Worm (Caenorhabditis elegans) whole organism, mixed stage, embryonic: ENCODE measurements around the gene ZK1010.2.
A peak's percentile ranks its signal among the peaks of the same experiment; 100 is the strongest.

Experiments used
- M03D4.4 ChIP-seq: sonication (generic microtip); optimal IDR thresholded peaks from 2 replicates; lab custom pipeline; 2017; ENCODE audit warnings: mild to moderate bottlenecking, missing genetic modification characterization, missing compliant biosample characterization
- bed-3 ChIP-seq: fragments of 200-800 bp; sonication (Bioruptor generic); optimal IDR thresholded peaks from 3 replicates; lab custom pipeline; 2018; ENCODE audit warnings: mild to moderate bottlenecking, missing genetic modification characterization, moderate library complexity, missing compliant biosample characterization
- blmp-1 ChIP-seq: fragments of 150-350 bp; optimal IDR thresholded peaks from 2 replicates; lab custom pipeline; 2014; ENCODE audit warnings: missing biosample characterization, missing genetic modification characterization
- ceh-39 ChIP-seq: fragments of 150-350 bp; optimal IDR thresholded peaks from 2 replicates; lab custom pipeline; 2014; ENCODE audit warnings: missing biosample characterization, missing genetic modification characterization
- ceh-43 ChIP-seq: fragments of 200-800 bp; sonication (Bioruptor generic); optimal IDR thresholded peaks from 2 replicates; lab custom pipeline; 2018; ENCODE audit warnings: mild to moderate bottlenecking, missing genetic modification characterization, moderate library complexity, missing compliant biosample characterization
- ces-1 ChIP-seq: fragments of 150-350 bp; optimal IDR thresholded peaks from 2 replicates; lab custom pipeline; 2014; ENCODE audit warnings: missing biosample characterization, missing genetic modification reagents, missing genetic modification characterization
- cnd-1 ChIP-seq: fragments of 200-800 bp; sonication (Bioruptor generic); optimal IDR thresholded peaks from 2 replicates; lab custom pipeline; 2018; ENCODE audit warnings: mild to moderate bottlenecking, missing genetic modification characterization, missing compliant biosample characterization
- drap-1 ChIP-seq: fragments of 200-800 bp; sonication (Bioruptor generic); optimal IDR thresholded peaks from 3 replicates; lab custom pipeline; 2018; ENCODE audit warnings: mild to moderate bottlenecking, missing genetic modification characterization, missing compliant biosample characterization
- elt-1 ChIP-seq: sonication (generic microtip); optimal IDR thresholded peaks from 2 replicates; lab custom pipeline; 2017; ENCODE audit warnings: missing genetic modification characterization, mild to moderate bottlenecking, missing compliant biosample characterization, antibody characterized with exemption, moderate library complexity, borderline replicate concordance; ENCODE audit not compliant: insufficient read depth
- elt-3 ChIP-seq: fragments of 150-350 bp; optimal IDR thresholded peaks from 2 replicates; lab custom pipeline; 2014; ENCODE audit warnings: missing biosample characterization, missing genetic modification characterization
- flh-1 ChIP-seq: fragments of 200-800 bp; sonication (Bioruptor generic); optimal IDR thresholded peaks from 2 replicates; lab custom pipeline; 2018; ENCODE audit warnings: mild to moderate bottlenecking, missing genetic modification characterization, moderate library complexity, missing compliant biosample characterization
- ham-2 ChIP-seq: fragments of 200-800 bp; sonication (Bioruptor generic); optimal IDR thresholded peaks from 2 replicates; lab custom pipeline; 2018; ENCODE audit warnings: mild to moderate bottlenecking, missing genetic modification characterization, missing compliant biosample characterization
- hlh-1 ChIP-seq: fragments of 150-350 bp; optimal IDR thresholded peaks from 2 replicates; lab custom pipeline; 2014; ENCODE audit warnings: missing biosample characterization, missing genetic modification reagents, missing genetic modification characterization
- lin-13 ChIP-seq: fragments of 150-350 bp; optimal IDR thresholded peaks from 2 replicates; lab custom pipeline; 2014; ENCODE audit warnings: missing biosample characterization, missing genetic modification characterization
- lin-32 ChIP-seq: fragments of 200-800 bp; sonication (Bioruptor generic); optimal IDR thresholded peaks from 2 replicates; lab custom pipeline; 2018; ENCODE audit warnings: mild to moderate bottlenecking, missing genetic modification characterization, missing compliant biosample characterization
- lsy-2 ChIP-seq: fragments of 150-350 bp; optimal IDR thresholded peaks from 2 replicates; lab custom pipeline; 2014; ENCODE audit warnings: missing biosample characterization, missing genetic modification characterization
- mep-1 ChIP-seq: fragments of 150-350 bp; optimal IDR thresholded peaks from 2 replicates; lab custom pipeline; 2017; ENCODE audit warnings: missing biosample characterization, missing genetic modification reagents, missing genetic modification characterization, inconsistent platforms
- mls-2 ChIP-seq: sonication (generic microtip); optimal IDR thresholded peaks from 2 replicates; lab custom pipeline; 2016; ENCODE audit warnings: mild to moderate bottlenecking, missing genetic modification characterization, moderate library complexity, missing compliant biosample characterization
- nhr-12 ChIP-seq: fragments of 150-350 bp; optimal IDR thresholded peaks from 2 replicates; lab custom pipeline; 2014; ENCODE audit warnings: missing biosample characterization, missing genetic modification characterization
- nhr-2 ChIP-seq: fragments of 150-350 bp; optimal IDR thresholded peaks from 2 replicates; lab custom pipeline; 2014; ENCODE audit warnings: missing biosample characterization, missing genetic modification characterization
- nhr-237 ChIP-seq: fragments of 150-350 bp; optimal IDR thresholded peaks from 2 replicates; lab custom pipeline; 2014; ENCODE audit warnings: missing biosample characterization, missing genetic modification characterization
- nhr-28 ChIP-seq: fragments of 150-350 bp; optimal IDR thresholded peaks from 2 replicates; lab custom pipeline; 2014; ENCODE audit warnings: missing biosample characterization, missing genetic modification characterization
- nhr-76 ChIP-seq: sonication (generic microtip); optimal IDR thresholded peaks from 2 replicates; lab custom pipeline; 2017; ENCODE audit warnings: missing biosample characterization, missing genetic modification characterization
- pha-4 ChIP-seq: fragments of 150-350 bp; optimal IDR thresholded peaks from 2 replicates; lab custom pipeline; 2018; ENCODE audit warnings: missing biosample characterization, missing genetic modification reagents, missing genetic modification characterization
- sem-2 ChIP-seq: fragments of 200-800 bp; sonication (Bioruptor generic); optimal IDR thresholded peaks from 2 replicates; lab custom pipeline; 2018; ENCODE audit warnings: mild to moderate bottlenecking, missing genetic modification characterization, missing compliant biosample characterization
- snpc-4 ChIP-seq: fragments of 150-350 bp; optimal IDR thresholded peaks from 2 replicates; lab custom pipeline; 2014; ENCODE audit warnings: missing biosample characterization, missing genetic modification characterization
- sptf-1 ChIP-seq: sonication (generic microtip); optimal IDR thresholded peaks from 2 replicates; lab custom pipeline; 2017; ENCODE audit warnings: mild to moderate bottlenecking, missing genetic modification characterization, moderate library complexity, missing compliant biosample characterization
- tbx-8 ChIP-seq: fragments of 200-800 bp; sonication (Bioruptor generic); optimal IDR thresholded peaks from 2 replicates; lab custom pipeline; 2018; ENCODE audit warnings: mild to moderate bottlenecking, missing genetic modification characterization, moderate library complexity, missing compliant biosample characterization
- unc-39 ChIP-seq: fragments of 150-350 bp; optimal IDR thresholded peaks from 2 replicates; lab custom pipeline; 2014; ENCODE audit warnings: missing biosample characterization, missing genetic modification characterization
- unc-62 ChIP-seq: fragments of 150-350 bp; optimal IDR thresholded peaks from 2 replicates; lab custom pipeline; 2014; ENCODE audit warnings: missing biosample characterization, missing genetic modification reagents, missing genetic modification characterization
- zip-8 ChIP-seq: fragments of 150-350 bp; optimal IDR thresholded peaks from 2 replicates; lab custom pipeline; 2014; ENCODE audit warnings: missing biosample characterization, missing genetic modification characterization

Gene ZK1010.2

DNA sequence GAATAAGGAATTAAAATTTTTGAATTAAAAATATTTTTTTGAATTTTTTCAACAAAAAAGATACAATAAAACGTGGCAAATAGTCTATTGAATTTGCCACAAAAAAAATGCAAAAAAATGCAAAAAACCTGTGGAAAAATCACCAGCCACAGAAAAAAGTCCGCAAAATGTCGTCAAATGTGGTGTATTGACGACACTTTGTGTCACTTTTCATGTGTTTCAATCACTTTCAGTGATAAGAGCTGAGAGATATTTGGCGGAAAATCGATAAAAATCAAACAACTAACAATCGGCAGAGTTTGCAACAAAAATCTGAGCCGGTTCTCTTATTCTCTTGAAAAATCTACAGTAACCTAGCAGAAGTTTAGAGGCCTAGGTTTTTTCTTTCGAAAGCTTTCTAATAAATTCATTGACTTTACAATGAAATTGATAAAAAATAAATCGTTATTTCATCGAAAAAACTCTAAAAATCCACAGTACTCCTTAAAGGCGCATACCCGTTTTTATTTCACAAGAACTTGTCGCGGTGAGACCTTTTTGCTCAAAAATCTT lies 5.8 kb downstream of the ZK1010.2 start:
- TF ChIP-seq elt-1 (tag; lab: Kevin White, UChicago) (no peak), ces-1 (no peak), lsy-2 (tag; lab: Kevin White, UChicago) (peak; percentile 40), blmp-1 (tag; lab: Kevin White, UChicago) (no peak), hlh-1 (tag; lab: Kevin White, UChicago) (peak; percentile 17), mls-2 (tag; lab: Kevin White, UChicago) (no peak), unc-62 (peak; percentile 84), elt-3 (tag; lab: Kevin White, UChicago) (no peak)

DNA sequence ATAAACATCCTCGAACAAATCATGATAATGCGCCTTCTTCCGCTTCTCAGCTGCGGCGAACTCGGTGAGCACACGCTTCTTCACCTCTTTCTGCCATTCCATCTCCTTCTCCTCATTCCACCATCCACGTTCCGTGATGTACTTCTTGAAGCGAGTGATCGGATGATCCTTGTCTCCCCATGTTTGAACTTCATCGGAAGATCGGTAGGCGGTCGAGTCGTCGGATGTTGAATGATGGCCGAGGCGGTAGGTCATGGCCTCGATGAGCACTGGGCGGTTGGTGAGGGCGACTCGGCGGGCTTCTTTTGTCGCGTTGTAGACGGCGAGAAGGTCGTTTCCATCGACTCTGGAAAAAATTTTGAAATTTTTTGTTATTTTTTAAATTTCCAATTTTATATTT lies 9.3 kb downstream of the ZK1010.2 start:
- no peak for TF ChIP-seq M03D4.4
- TF ChIP-seq flh-1 (GFP tag; lab: Kevin White, UChicago) = no peak
- no peak for TF ChIP-seq ham-2 (GFP tag; lab: Kevin White, UChicago)
- TF ChIP-seq snpc-4 (tag; lab: Kevin White, UChicago) = no peak
- no peak for TF ChIP-seq mls-2 (tag; lab: Kevin White, UChicago)
- no peak for TF ChIP-seq pha-4 (tag; lab: Kevin White, UChicago)
- TF ChIP-seq lsy-2 (tag; lab: Kevin White, UChicago) = no peak
- TF ChIP-seq lin-13 (tag; lab: Kevin White, UChicago) = no peak
- TF ChIP-seq nhr-76 (tag; lab: Kevin White, UChicago) = no peak
- TF ChIP-seq nhr-237 (tag; lab: Kevin White, UChicago) = no peak
- TF ChIP-seq unc-39 = no peak
- no peak for TF ChIP-seq drap-1
- TF ChIP-seq mep-1 (tag; lab: Kevin White, UChicago) = no peak
- no peak for TF ChIP-seq nhr-2 (tag; lab: Kevin White, UChicago)
- TF ChIP-seq ceh-39 (tag; lab: Kevin White, UChicago) = no peak
- no peak for TF ChIP-seq cnd-1 (tag; lab: Kevin White, UChicago)
- TF ChIP-seq ces-1 = no peak
- TF ChIP-seq tbx-8 (GFP tag; lab: Kevin White, UChicago) = no peak
- no peak for TF ChIP-seq sem-2
- TF ChIP-seq, all 35 proteins: peak for 0

DNA sequence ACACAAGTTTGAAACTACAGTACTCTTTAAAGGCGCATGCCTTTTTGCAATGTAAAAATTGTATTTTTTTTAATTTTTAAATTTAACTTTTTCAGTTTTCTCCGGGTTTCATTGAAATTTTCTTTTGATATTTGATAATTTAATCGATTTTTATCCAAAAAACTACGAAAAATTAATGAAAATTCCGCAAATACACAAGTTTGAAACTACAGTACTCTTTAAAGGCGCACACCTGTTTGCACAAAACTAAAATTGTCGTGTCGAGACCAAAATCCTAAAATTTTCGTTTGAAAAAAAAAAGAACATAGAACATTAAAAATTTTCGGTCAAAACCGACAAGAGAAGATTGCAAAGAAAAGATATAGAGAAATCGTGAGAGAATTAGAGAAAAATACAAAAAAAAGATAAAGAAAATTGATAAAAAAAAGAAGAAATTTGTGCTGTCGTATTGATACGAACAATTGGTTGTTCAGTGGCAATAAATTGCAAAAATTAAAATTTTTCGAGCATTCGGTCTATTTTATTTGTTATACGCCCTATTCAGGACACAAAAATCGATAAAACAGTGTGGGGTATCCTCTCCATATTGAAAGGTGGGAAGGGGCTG lies 10.1 kb downstream of the ZK1010.2 start:
- TF ChIP-seq drap-1 = no peak
- no peak for TF ChIP-seq flh-1 (GFP tag; lab: Kevin White, UChicago)
- TF ChIP-seq mls-2 (tag; lab: Kevin White, UChicago) = no peak
- TF ChIP-seq tbx-8 (GFP tag; lab: Kevin White, UChicago) = no peak
- TF ChIP-seq nhr-2 (tag; lab: Kevin White, UChicago) = no peak
- no peak for TF ChIP-seq ceh-43
- TF ChIP-seq hlh-1 (tag; lab: Kevin White, UChicago) = no peak
- no peak for TF ChIP-seq zip-8 (tag; lab: Kevin White, UChicago)
- TF ChIP-seq M03D4.4 = no peak
- TF ChIP-seq sptf-1 = no peak
- TF ChIP-seq bed-3 (GFP tag; lab: Kevin White, UChicago) = no peak
- TF ChIP-seq, all 35 proteins: peak for 0

DNA sequence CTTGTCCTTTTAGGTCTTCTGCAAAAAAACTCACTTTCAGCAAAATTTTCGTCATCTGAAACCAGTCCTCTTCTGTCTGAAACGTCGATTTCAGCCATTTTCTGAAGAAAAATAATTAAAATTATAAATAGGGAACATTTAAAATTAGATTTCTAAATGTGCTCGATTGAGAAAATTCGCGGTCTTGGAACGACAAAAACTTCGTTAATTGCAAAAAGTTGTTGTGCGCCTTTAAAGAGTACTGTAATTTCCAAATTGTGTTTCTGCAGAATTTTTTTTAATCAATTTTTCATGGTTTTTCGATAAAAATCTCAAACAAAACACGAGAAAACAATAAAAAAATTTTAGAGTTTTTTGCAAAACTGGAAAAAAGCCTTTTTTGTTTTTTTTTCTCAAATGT lies 10.8 kb downstream of the ZK1010.2 start, which contains the start of gene ttm-1:
ttm-1 (minus strand) TSS at position 101 of the 400 bp plus-strand sequence.
- TF ChIP-seq elt-3 (tag; lab: Kevin White, UChicago) (no peak), blmp-1 (tag; lab: Kevin White, UChicago) (no peak), flh-1 (GFP tag; lab: Kevin White, UChicago) (no peak), sptf-1 (no peak), drap-1 (no peak), tbx-8 (GFP tag; lab: Kevin White, UChicago) (no peak), snpc-4 (tag; lab: Kevin White, UChicago) (no peak), lin-32 (no peak), lsy-2 (tag; lab: Kevin White, UChicago) (no peak), nhr-12 (tag; lab: Kevin White, UChicago) (no peak), mep-1 (tag; lab: Kevin White, UChicago) (no peak), hlh-1 (tag; lab: Kevin White, UChicago) (no peak), ceh-39 (tag; lab: Kevin White, UChicago) (no peak), nhr-28 (tag; lab: Kevin White, UChicago) (no peak), cnd-1 (tag; lab: Kevin White, UChicago) (no peak), ceh-43 (no peak), lin-13 (tag; lab: Kevin White, UChicago) (no peak)
